Worm (Caenorhabditis elegans) whole organism, young adult: ENCODE data around the gene nhr-277.
"Not testable (repeated sequence)": the region's sequence is repeated elsewhere in the genome, so short reads cannot be mapped to it uniquely, and the experiment has no call there.

Experiments
- B0019.2 ChIP-seq: fragments of 200-800 bp; sonication (Bioruptor generic); conservative IDR thresholded peaks from 2 replicates; pipeline ENCODE4 v1.3.6; 2022; ENCODE audit warnings: missing genetic modification reagents, missing genetic modification characterization, missing compliant biosample characterization
- B0261.1 ChIP-seq: sonication (generic microtip); optimal IDR thresholded peaks from 2 replicates; lab custom pipeline; 2016; ENCODE audit warnings: mild to moderate bottlenecking, missing genetic modification characterization, moderate library complexity, missing compliant biosample characterization
- C17E4.6 ChIP-seq: fragments of 200-800 bp; sonication (Bioruptor generic); IDR thresholded peaks from 2 replicates; pipeline ENCODE4 v1.3.6; 2022; ENCODE audit warnings: missing genetic modification reagents, missing genetic modification characterization, missing compliant biosample characterization
- F22D6.2 ChIP-seq: sonication (generic microtip); optimal IDR thresholded peaks from 2 replicates; lab custom pipeline; 2016; ENCODE audit warnings: mild to moderate bottlenecking, missing genetic modification characterization, missing compliant biosample characterization
- F23B12.7 ChIP-seq: sonication (generic microtip); optimal IDR thresholded peaks from 2 replicates; lab custom pipeline; 2017; ENCODE audit warnings: missing genetic modification characterization, mild to moderate bottlenecking, missing compliant biosample characterization, antibody characterized with exemption, moderate library complexity; ENCODE audit not compliant: insufficient read depth
- F52B5.7 ChIP-seq: sonication (generic microtip); optimal IDR thresholded peaks from 2 replicates; lab custom pipeline; 2016; ENCODE audit warnings: mild to moderate bottlenecking, missing genetic modification characterization, missing compliant biosample characterization
- F57A8.1 ChIP-seq: fragments of 200-800 bp; sonication (Bioruptor generic); optimal IDR thresholded peaks from 2 replicates; lab custom pipeline; 2018; ENCODE audit warnings: mild to moderate bottlenecking, missing genetic modification characterization, moderate library complexity, missing compliant biosample characterization
- F57C9.4 ChIP-seq: sonication (generic microtip); optimal IDR thresholded peaks from 2 replicates; lab custom pipeline; 2017; ENCODE audit warnings: mild to moderate bottlenecking, missing genetic modification characterization, missing compliant biosample characterization
- Y67H2A.10 ChIP-seq: fragments of 200-800 bp; sonication (Bioruptor generic); conservative IDR thresholded peaks from 2 replicates; pipeline ENCODE4 v1.3.6; 2022; ENCODE audit warnings: missing genetic modification reagents, missing genetic modification characterization, missing compliant biosample characterization
- Y79H2A.3 ChIP-seq: fragments of 200-800 bp; sonication (Bioruptor generic); conservative IDR thresholded peaks from 2 replicates; pipeline ENCODE4 v1.3.6; 2022; ENCODE audit warnings: missing genetic modification reagents, missing genetic modification characterization, missing compliant biosample characterization
- Y95B8A.8 ChIP-seq: fragments of 200-800 bp; sonication (Bioruptor generic); IDR thresholded peaks from 2 replicates; pipeline ENCODE4 v1.3.6; 2022; ENCODE audit warnings: missing genetic modification reagents, missing genetic modification characterization, missing compliant biosample characterization
- aptf-2 ChIP-seq: fragments of 200-800 bp; sonication (Bioruptor generic); conservative IDR thresholded peaks from 2 replicates; pipeline ENCODE4 v1.3.6; 2022; ENCODE audit warnings: missing genetic modification reagents, missing genetic modification characterization, missing compliant biosample characterization
- attf-5 ChIP-seq: fragments of 200-800 bp; sonication (Bioruptor generic); optimal IDR thresholded peaks from 2 replicates; lab custom pipeline; 2018; ENCODE audit warnings: mild to moderate bottlenecking, missing genetic modification characterization, missing compliant biosample characterization
- ccch-3 ChIP-seq: fragments of 200-800 bp; sonication (Bioruptor generic); optimal IDR thresholded peaks from 2 replicates; lab custom pipeline; 2018; ENCODE audit warnings: mild to moderate bottlenecking, missing genetic modification characterization, missing compliant biosample characterization
- cebp-1 ChIP-seq, 2 experiments: fragments of 200-800 bp in 1 of 2; sonication (Bioruptor generic) in 1 of 2; sonication (generic microtip) in 1 of 2; IDR thresholded peaks in 1 of 2; optimal IDR thresholded peaks in 1 of 2; 2 replicates each; pipeline versions ENCODE4 v1.3.6 to Lab custom; 2017 to 2022; ENCODE audit warnings: missing compliant biosample characterization in 2 of 2, missing genetic modification characterization in 2 of 2, mild to moderate bottlenecking in 1 of 2, missing genetic modification reagents in 1 of 2, moderate library complexity in 1 of 2
- ceh-27 ChIP-seq: fragments of 200-800 bp; sonication (Bioruptor generic); optimal IDR thresholded peaks from 2 replicates; lab custom pipeline; 2018; ENCODE audit warnings: mild to moderate bottlenecking, missing genetic modification characterization, moderate library complexity, missing compliant biosample characterization
- ceh-79 ChIP-seq: sonication (generic microtip); optimal IDR thresholded peaks from 2 replicates; lab custom pipeline; 2017; ENCODE audit warnings: mild to moderate bottlenecking, missing genetic modification characterization, missing compliant biosample characterization
- dox-1 ChIP-seq: fragments of 200-800 bp; sonication (Bioruptor generic); IDR thresholded peaks from 2 replicates; pipeline ENCODE4 v1.3.6; 2022; ENCODE audit warnings: missing genetic modification reagents, missing genetic modification characterization, missing compliant biosample characterization
- egl-44 ChIP-seq: fragments of 200-800 bp; sonication (Bioruptor generic); IDR thresholded peaks from 2 replicates; pipeline ENCODE4 v1.3.6; 2022; ENCODE audit warnings: missing genetic modification reagents, missing genetic modification characterization, missing compliant biosample characterization
- gei-17 ChIP-seq: fragments of 200-800 bp; sonication (Bioruptor generic); optimal IDR thresholded peaks from 2 replicates; lab custom pipeline; 2018; ENCODE audit warnings: mild to moderate bottlenecking, missing genetic modification characterization, missing compliant biosample characterization
- hmg-1.2 ChIP-seq: fragments of 200-800 bp; sonication (Bioruptor generic); IDR thresholded peaks from 2 replicates; pipeline ENCODE4 v1.3.6; 2022; ENCODE audit warnings: missing genetic modification reagents, missing genetic modification characterization, missing compliant biosample characterization
- hrde-1 ChIP-seq: sonication (generic microtip); optimal IDR thresholded peaks from 2 replicates; lab custom pipeline; 2016; ENCODE audit warnings: missing genetic modification characterization, mild to moderate bottlenecking, missing compliant biosample characterization, moderate library complexity, missing genotype, missing genetic modification reagents, borderline replicate concordance
- lag-1 ChIP-seq: fragments of 200-800 bp; sonication (Bioruptor generic); IDR thresholded peaks from 2 replicates; pipeline ENCODE4 v1.3.6; 2022; ENCODE audit warnings: missing genetic modification reagents, missing genetic modification characterization, missing compliant biosample characterization
- lin-35 ChIP-seq, 3 experiments: fragments of 150-350 bp in 2 of 3; sonication (generic microtip) in 1 of 3; optimal IDR thresholded peaks; 2 replicates each; lab custom pipeline; 2014 to 2018; ENCODE audit warnings: missing biosample characterization in 3 of 3, missing genetic modification characterization in 3 of 3, missing genetic modification reagents in 3 of 3
- lir-1 ChIP-seq: fragments of 200-800 bp; sonication (Bioruptor generic); conservative IDR thresholded peaks from 2 replicates; pipeline ENCODE4 v1.3.6; 2022; ENCODE audit warnings: missing genetic modification reagents, missing genetic modification characterization, missing compliant biosample characterization
- lsl-1 ChIP-seq: fragments of 200-800 bp; sonication (Bioruptor generic); optimal IDR thresholded peaks from 2 replicates; lab custom pipeline; 2018; ENCODE audit warnings: mild to moderate bottlenecking, missing genetic modification characterization, moderate library complexity, missing compliant biosample characterization
- lsy-27 ChIP-seq: sonication (generic microtip); optimal IDR thresholded peaks from 2 replicates; lab custom pipeline; 2017; ENCODE audit warnings: missing genetic modification characterization, mild to moderate bottlenecking, missing compliant biosample characterization, antibody characterized with exemption, missing genotype, borderline replicate concordance; ENCODE audit not compliant: insufficient read depth
- madf-10 ChIP-seq: sonication (generic microtip); optimal IDR thresholded peaks from 2 replicates; lab custom pipeline; 2016; ENCODE audit warnings: mild to moderate bottlenecking, missing genetic modification characterization, missing compliant biosample characterization
- mel-28 ChIP-seq: sonication (generic microtip); optimal IDR thresholded peaks from 2 replicates; lab custom pipeline; 2016; ENCODE audit warnings: borderline replicate concordance, mild to moderate bottlenecking, missing genetic modification characterization, missing compliant biosample characterization
- mxl-1 ChIP-seq: sonication (generic microtip); optimal IDR thresholded peaks from 2 replicates; lab custom pipeline; 2016; ENCODE audit warnings: missing genetic modification characterization, missing compliant biosample characterization
- nfyb-1 ChIP-seq: fragments of 200-800 bp; sonication (Bioruptor generic); IDR thresholded peaks from 2 replicates; pipeline ENCODE4 v1.3.6; 2022; ENCODE audit warnings: missing genetic modification reagents, missing genetic modification characterization, missing compliant biosample characterization
- nhr-90 ChIP-seq: sonication (generic microtip); optimal IDR thresholded peaks from 2 replicates; lab custom pipeline; 2016; ENCODE audit warnings: missing genotype, mild to moderate bottlenecking, missing genetic modification characterization, missing compliant biosample characterization
- rec-8 ChIP-seq, 2 experiments: sonication (generic microtip); optimal IDR thresholded peaks; 2 replicates each; lab custom pipeline; 2016; ENCODE audit warnings: mild to moderate bottlenecking in 2 of 2, missing genetic modification characterization in 2 of 2, missing genetic modification reagents in 2 of 2, missing genotype in 2 of 2, missing biosample characterization in 1 of 2, missing compliant biosample characterization in 1 of 2, moderate library complexity in 1 of 2
- sdz-38 ChIP-seq: sonication (generic microtip); optimal IDR thresholded peaks from 2 replicates; lab custom pipeline; 2016; ENCODE audit warnings: missing genotype, missing genetic modification characterization, missing compliant biosample characterization
- snpc-3.4 ChIP-seq: sonication (generic microtip); optimal IDR thresholded peaks from 2 replicates; lab custom pipeline; 2017; ENCODE audit warnings: missing genetic modification characterization, mild to moderate bottlenecking, missing compliant biosample characterization, antibody characterized with exemption, moderate library complexity, missing genotype, missing genetic modification reagents
- tlf-1 ChIP-seq: fragments of 200-800 bp; sonication (Bioruptor generic); optimal IDR thresholded peaks from 2 replicates; lab custom pipeline; 2018; ENCODE audit warnings: mild to moderate bottlenecking, missing genetic modification characterization, missing compliant biosample characterization
- unc-62 ChIP-seq: fragments of 150-350 bp; optimal IDR thresholded peaks from 2 replicates; lab custom pipeline; 2014; ENCODE audit warnings: missing biosample characterization, missing genetic modification reagents, missing genetic modification characterization
- xnd-1 ChIP-seq: sonication (generic microtip); optimal IDR thresholded peaks from 2 replicates; lab custom pipeline; 2016; ENCODE audit warnings: missing genotype, missing genetic modification reagents, missing genetic modification characterization, missing compliant biosample characterization
- ztf-18 ChIP-seq: sonication (generic microtip); optimal IDR thresholded peaks from 2 replicates; lab custom pipeline; 2016; ENCODE audit warnings: missing genotype, mild to moderate bottlenecking, missing genetic modification characterization, missing compliant biosample characterization
- ztf-26 ChIP-seq: sonication (generic microtip); optimal IDR thresholded peaks from 2 replicates; lab custom pipeline; 2017; ENCODE audit warnings: missing genetic modification characterization, missing compliant biosample characterization
- ztf-3 ChIP-seq: fragments of 200-800 bp; sonication (Bioruptor generic); optimal IDR thresholded peaks from 2 replicates; lab custom pipeline; 2018; ENCODE audit warnings: mild to moderate bottlenecking, missing genetic modification characterization, missing compliant biosample characterization
- ztf-6 ChIP-seq: fragments of 200-800 bp; sonication (Bioruptor generic); IDR thresholded peaks from 2 replicates; pipeline ENCODE4 v1.3.6; 2022; ENCODE audit warnings: missing genetic modification reagents, missing genetic modification characterization, missing compliant biosample characterization

The nhr-277 gene

ce11 chrIV:2776733-2777132 is 33.9 kb downstream of the nhr-277 start:
- peak; percentile 84 for TF ChIP-seq ztf-18
- TF ChIP-seq dox-1 (GFP tag; lab: Robert Waterston, UW), result no peak
- no peak for TF ChIP-seq mel-28 (tag; lab: Kevin White, UChicago)
- TF ChIP-seq F52B5.7 (tag; lab: Kevin White, UChicago), result no peak
- TF ChIP-seq tlf-1, result no peak
- TF ChIP-seq egl-44 (GFP tag; lab: Robert Waterston, UW), result no peak
- no peak for TF ChIP-seq F23B12.7 (tag; lab: Kevin White, UChicago)
- TF ChIP-seq ztf-26 (tag; lab: Kevin White, UChicago), result no peak
- TF ChIP-seq F57C9.4 (tag; lab: Kevin White, UChicago), result no peak
- 0 out of 2 replicates have a peak, but pooled peaks have one; percentile 27 for TF ChIP-seq Y95B8A.8 (GFP tag; lab: Robert Waterston, UW)
- no peak for TF ChIP-seq ceh-79
- TF ChIP-seq hmg-1.2 (GFP tag; lab: Robert Waterston, UW), result no peak
- TF ChIP-seq unc-62 (GFP tag; lab: Kevin White, UChicago), result no peak
- peak; percentile 6 for TF ChIP-seq hrde-1
- no peak for TF ChIP-seq ztf-3
- no peak for TF ChIP-seq ccch-3 (GFP tag; lab: Kevin White, UChicago)
- TF ChIP-seq mxl-1, result no peak
- TF ChIP-seq F57A8.1 (GFP tag; lab: Kevin White, UChicago), result no peak
- TF ChIP-seq sdz-38, result no peak
- no peak for TF ChIP-seq lin-35 (GFP tag; optimal IDR thresholded peaks at IDR 0.05; lab: Kevin White, UChicago)
- TF ChIP-seq madf-10 (tag; lab: Kevin White, UChicago), result no peak
- no peak for TF ChIP-seq rec-8 (tag; optimal IDR thresholded peaks at IDR 0.05; lab: Kevin White, UChicago)
- no peak for TF ChIP-seq cebp-1 (GFP tag; IDR thresholded peaks at IDR 0.05; lab: Robert Waterston, UW)
- TF ChIP-seq cebp-1 (tag; optimal IDR thresholded peaks at IDR 0.05; lab: Kevin White, UChicago), result no peak
- no peak for TF ChIP-seq lir-1 (GFP tag; lab: Robert Waterston, UW)
- no peak for TF ChIP-seq Y67H2A.10 (GFP tag; lab: Robert Waterston, UW)
- peak; percentile 6 for TF ChIP-seq xnd-1 (tag; lab: Kevin White, UChicago)
- TF ChIP-seq nfyb-1 (GFP tag; lab: Robert Waterston, UW), result no peak

DNA sequence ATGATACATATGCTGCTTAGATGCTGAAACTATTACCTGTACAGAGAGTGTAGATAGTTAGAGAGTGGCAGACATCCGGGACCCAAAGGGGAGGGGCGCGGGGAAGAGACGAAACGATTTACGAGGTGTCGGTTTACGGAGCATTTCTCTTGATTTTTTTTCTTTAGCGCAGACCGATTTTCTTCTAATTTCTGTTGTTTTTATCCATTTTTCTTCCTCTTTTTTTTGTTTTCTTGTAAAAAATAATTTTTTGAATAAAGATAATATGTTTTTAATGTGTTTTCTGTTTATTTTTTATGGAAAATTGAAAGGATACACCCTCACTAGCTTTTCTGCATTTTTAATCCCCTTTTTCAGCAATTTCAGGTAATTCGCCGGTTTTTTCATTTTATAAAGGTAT is 35.0 kb downstream of the nhr-277 start, which contains the start of gene Y54G2A.72:
TSS of gene Y54G2A.72 (plus strand) at position 301 of the 400 bp plus-strand sequence.
- TF ChIP-seq F22D6.2 (tag; lab: Kevin White, UChicago); gei-17; B0261.1 (tag; lab: Kevin White, UChicago): not testable (repeated sequence)
- TF ChIP-seq, all 124 proteins: peak for 0; not testable (repeated sequence) for 124

- TF ChIP-seq lsl-1 (GFP tag; lab: Kevin White, UChicago) (peak; percentile 92), F57A8.1 (GFP tag; lab: Kevin White, UChicago) (no peak), egl-44 (GFP tag; lab: Robert Waterston, UW) (no peak), tlf-1 (peak; percentile 53), ztf-3 (no peak), lin-35 (GFP tag; optimal IDR thresholded peaks at IDR 0.05; lab: Kevin White, UChicago) (peak in 1 of 3 experiments; percentile 17), snpc-3.4 (tag; lab: Kevin White, UChicago) (peak; percentile 53), lag-1 (GFP tag; lab: Robert Waterston, UW) (no peak), ztf-6 (GFP tag; lab: Robert Waterston, UW) (no peak), F22D6.2 (tag; lab: Kevin White, UChicago) (no peak), cebp-1 (GFP tag; IDR thresholded peaks at IDR 0.05; lab: Robert Waterston, UW) (no peak), cebp-1 (tag; optimal IDR thresholded peaks at IDR 0.05; lab: Kevin White, UChicago) (no peak), nhr-90 (tag; lab: Kevin White, UChicago) (no peak), B0019.2 (GFP tag; lab: Robert Waterston, UW) (no peak), C17E4.6 (GFP tag; lab: Robert Waterston, UW) (no peak), lsy-27 (tag; lab: Kevin White, UChicago) (no peak), aptf-2 (no peak), Y79H2A.3 (GFP tag; lab: Robert Waterston, UW) (0 out of 2 replicates have a peak, but pooled peaks have one; percentile 11), ceh-27 (no peak), attf-5 (GFP tag; lab: Kevin White, UChicago) (no peak)
Observed at ce11 chrIV:2782793-2783540, 40.2 kb downstream of the nhr-277 start, which contains the start of gene Y54G2A.12. TSS of gene Y54G2A.12 (minus strand) at chrIV:2782843.
